Worm (Caenorhabditis elegans): Measurements from ENCODE around the gene mrps-25.

Gene mrps-25

DNA sequence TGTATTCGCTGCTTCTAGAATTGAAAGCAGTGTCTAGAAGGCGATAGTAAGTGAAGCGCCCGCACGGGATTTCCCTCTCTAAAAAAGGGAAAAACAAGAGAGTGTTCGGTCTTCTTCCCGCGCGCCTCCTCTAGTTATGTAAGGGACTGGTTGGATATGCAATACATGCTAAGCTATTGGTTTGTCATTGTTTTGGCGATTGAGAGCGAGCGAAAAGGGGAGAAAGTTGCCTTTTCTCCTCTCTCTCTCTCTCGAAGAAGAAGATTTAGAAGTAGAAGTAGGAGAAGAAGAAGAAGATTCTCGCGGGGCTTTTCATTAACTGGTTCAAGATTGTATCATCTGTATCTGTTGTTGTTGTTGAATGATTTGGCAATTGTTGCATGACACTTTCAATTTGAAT lies 17.4 kb downstream of the mrps-25 start:
- TF ChIP-seq nhr-11 (tag; optimal IDR thresholded peaks at IDR 0.05) (no peak), nhr-25 (tag; optimal IDR thresholded peaks at IDR 0.05) (no peak)

DNA sequence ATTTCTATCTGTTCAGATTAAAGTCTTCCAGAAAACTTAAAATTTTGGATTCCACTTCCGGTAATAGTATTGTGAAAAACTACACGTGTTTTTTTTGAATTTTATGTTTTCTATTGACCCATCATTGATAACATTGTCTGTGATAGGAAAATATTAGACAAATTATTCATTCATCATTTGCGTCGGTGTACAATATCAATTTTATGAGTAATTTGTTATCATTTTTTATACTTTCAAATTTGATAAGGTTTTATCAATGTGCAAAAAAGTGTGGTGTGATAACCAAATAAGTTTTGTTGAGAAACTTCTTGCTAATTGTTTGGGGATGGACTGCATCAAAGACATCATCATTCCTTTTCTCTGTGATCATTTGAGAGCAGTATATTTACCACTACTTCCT lies 18.8 kb downstream of the mrps-25 start:
- TF ChIP-seq mab-5 (tag; optimal IDR thresholded peaks at IDR 0.05) (no peak), fos-1 (tag; optimal IDR thresholded peaks at IDR 0.05) (peak; percentile 98), lin-39 (tag; optimal IDR thresholded peaks at IDR 0.05) (no peak)

DNA sequence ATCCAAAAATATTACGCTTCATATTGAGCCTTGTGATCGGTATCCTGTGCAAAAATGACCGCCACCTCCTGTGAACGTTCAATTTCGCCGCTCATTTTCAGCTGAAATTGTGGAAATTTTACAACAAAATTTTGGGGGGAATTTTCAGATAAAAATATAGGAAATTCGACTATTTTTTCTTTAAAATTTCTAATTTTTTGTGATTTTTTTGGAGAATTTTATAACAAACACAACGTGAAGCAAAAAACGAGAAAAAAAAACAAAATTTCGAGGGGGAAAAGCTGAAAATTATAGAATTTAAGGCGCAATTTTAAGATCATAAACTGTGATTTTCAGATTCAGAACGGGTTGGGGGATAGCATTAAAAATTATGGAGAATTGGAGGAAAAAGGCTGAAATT lies 30.2 kb downstream of the mrps-25 start, which contains the start of gene csn-4:
Gene csn-4, minus strand, starts transcription at position 101 of the 400 bp plus-strand sequence.
- TF ChIP-seq ceh-82 (tag; optimal IDR thresholded peaks at IDR 0.05) (no peak), ztf-11 (tag; optimal IDR thresholded peaks at IDR 0.05) (no peak), nhr-23 (tag; optimal IDR thresholded peaks at IDR 0.05) (no peak), ceh-16 (tag; optimal IDR thresholded peaks at IDR 0.05) (no peak), unc-55 (GFP tag; optimal IDR thresholded peaks at IDR 0.05) (no peak), ztf-4 (tag; optimal IDR thresholded peaks at IDR 0.05) (no peak), ztf-1 (GFP tag; conservative IDR thresholded peaks at IDR 0.05) (no peak), R02D3.7 (tag; optimal IDR thresholded peaks at IDR 0.05) (no peak), sma-3 (GFP tag; optimal IDR thresholded peaks at IDR 0.05) (no peak), nhr-21 (tag; optimal IDR thresholded peaks at IDR 0.05) (no peak), skn-1 (tag; optimal IDR thresholded peaks at IDR 0.05) (no peak), nhr-237 (tag; optimal IDR thresholded peaks at IDR 0.05) (no peak), nhr-77 (tag; optimal IDR thresholded peaks at IDR 0.05) (no peak), lin-39 (tag; optimal IDR thresholded peaks at IDR 0.05) (no peak), zag-1 (tag; optimal IDR thresholded peaks at IDR 0.05) (no peak), unc-39 (tag; optimal IDR thresholded peaks at IDR 0.05) (no peak)

DNA sequence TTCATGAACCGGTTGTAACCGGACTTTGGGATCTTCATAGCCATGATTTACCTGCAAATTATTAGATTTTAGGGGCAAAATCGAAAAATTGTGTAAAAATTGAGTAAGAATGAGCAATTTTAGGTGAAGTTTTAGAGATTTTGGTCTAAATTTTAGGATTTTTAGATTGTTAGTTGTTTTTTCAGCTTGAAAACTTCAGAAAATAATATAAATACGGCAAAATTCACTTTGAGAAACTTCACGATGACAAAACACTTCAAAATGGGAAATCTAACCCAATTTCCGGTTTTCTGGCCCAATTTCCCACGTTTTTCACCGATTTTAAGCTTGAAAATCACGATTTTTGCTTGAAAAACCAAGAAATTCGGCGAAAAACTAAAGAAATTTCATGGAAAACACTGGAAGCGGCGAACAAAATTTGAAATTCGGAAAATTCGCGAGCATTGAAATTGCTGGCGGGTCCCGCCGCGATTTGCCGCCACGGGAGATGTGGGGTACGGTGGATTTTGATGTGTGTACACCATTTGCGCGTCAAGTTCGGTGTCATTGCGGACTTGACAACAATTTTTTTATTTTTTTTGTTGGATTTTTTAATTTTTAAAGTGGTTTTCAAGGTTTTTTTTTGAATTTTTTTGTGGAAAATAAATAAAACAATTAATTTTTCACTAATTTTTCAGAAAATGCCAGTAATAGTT lies 37.3 kb downstream of the mrps-25 start, which contains the start of the genes cct-8 and Y55F3AR.2:
Gene cct-8, minus strand, starts transcription at position 51 of the 695 bp plus-strand sequence.
Gene Y55F3AR.2, plus strand, starts transcription at position 672 of the 695 bp plus-strand sequence.
- peak; percentile 81 for TF ChIP-seq ZK546.5 (tag; optimal IDR thresholded peaks at IDR 0.05)
- TF ChIP-seq ztf-1 (GFP tag; conservative IDR thresholded peaks at IDR 0.05): 0 out of 2 replicates have a peak, but pooled peaks have one; percentile 96
- peak; percentile 97 for TF ChIP-seq gmeb-1 (tag; optimal IDR thresholded peaks at IDR 0.05)
- TF ChIP-seq lin-13 (GFP tag; optimal IDR thresholded peaks at IDR 0.05): peak; percentile 97
- TF ChIP-seq unc-39 (tag; optimal IDR thresholded peaks at IDR 0.05): no peak
- TF ChIP-seq nhr-12 (tag; optimal IDR thresholded peaks at IDR 0.05): peak; percentile 49
- TF ChIP-seq blmp-1 (tag; optimal IDR thresholded peaks at IDR 0.05; ENCODE audit: insufficient read depth): peak; percentile 45
- TF ChIP-seq mab-5 (tag; optimal IDR thresholded peaks at IDR 0.05): peak; percentile 97
- peak; percentile 80 for TF ChIP-seq ztf-11 (tag; optimal IDR thresholded peaks at IDR 0.05)
- TF ChIP-seq ztf-4 (tag; optimal IDR thresholded peaks at IDR 0.05): peak; percentile 96
- TF ChIP-seq mdl-1 (tag; optimal IDR thresholded peaks at IDR 0.05): peak; percentile 3 to 78
- TF ChIP-seq unc-55 (GFP tag; optimal IDR thresholded peaks at IDR 0.05): peak; percentile 99
- peak; percentile 77 for TF ChIP-seq skn-1 (tag; optimal IDR thresholded peaks at IDR 0.05)
- TF ChIP-seq sma-9 (GFP tag; optimal IDR thresholded peaks at IDR 0.05): peak; percentile 96
- no peak for TF ChIP-seq sma-9 (tag; optimal IDR thresholded peaks at IDR 0.05)
- TF ChIP-seq nhr-77 (tag; optimal IDR thresholded peaks at IDR 0.05): peak; percentile 65
- TF ChIP-seq lsy-2 (tag; optimal IDR thresholded peaks at IDR 0.05): peak; percentile 100
- peak; percentile 98 for TF ChIP-seq crh-2 (tag; optimal IDR thresholded peaks at IDR 0.05)
- TF ChIP-seq lin-11 (tag; optimal IDR thresholded peaks at IDR 0.05): peak; percentile 99
- peak; percentile 97 for TF ChIP-seq nhr-21 (tag; optimal IDR thresholded peaks at IDR 0.05)
- TF ChIP-seq nhr-10 (tag; optimal IDR thresholded peaks at IDR 0.05): peak; percentile 92
- TF ChIP-seq nhr-237 (tag; optimal IDR thresholded peaks at IDR 0.05): peak; percentile 82
- TF ChIP-seq nhr-11 (tag; optimal IDR thresholded peaks at IDR 0.05): no peak
- TF ChIP-seq ceh-16 (tag; optimal IDR thresholded peaks at IDR 0.05): peak; percentile 79
- peak; percentile 95 for TF ChIP-seq nhr-6 (tag; optimal IDR thresholded peaks at IDR 0.05)
- peak; percentile 96 for TF ChIP-seq Y55F3AM.14 (GFP tag; optimal IDR thresholded peaks at IDR 0.05)
- TF ChIP-seq elt-1 (tag; optimal IDR thresholded peaks at IDR 0.05): no peak
- TF ChIP-seq fos-1 (tag; optimal IDR thresholded peaks at IDR 0.05): peak; percentile 85
- peak; percentile 93 for TF ChIP-seq C34F6.9 (tag; optimal IDR thresholded peaks at IDR 0.05)
- peak; percentile 74 for TF ChIP-seq dmd-4 (tag; optimal IDR thresholded peaks at IDR 0.05)
- peak; percentile 92 for TF ChIP-seq egl-27 (tag; optimal IDR thresholded peaks at IDR 0.05)
- TF ChIP-seq peb-1 (tag; optimal IDR thresholded peaks at IDR 0.05): no peak
- TF ChIP-seq F13H6.1 (tag; optimal IDR thresholded peaks at IDR 0.05): peak; percentile 97
- peak; percentile 51 for TF ChIP-seq aly-2 (tag; optimal IDR thresholded peaks at IDR 0.05)
- no peak for TF ChIP-seq alr-1 (tag; optimal IDR thresholded peaks at IDR 0.05)
- peak; percentile 69 for TF ChIP-seq unc-62 (GFP tag; optimal IDR thresholded peaks at IDR 0.05)
- TF ChIP-seq nhr-25 (tag; optimal IDR thresholded peaks at IDR 0.05): peak; percentile 98
- peak; percentile 87 for TF ChIP-seq nhr-129 (tag; optimal IDR thresholded peaks at IDR 0.05)
- TF ChIP-seq sma-3 (GFP tag; optimal IDR thresholded peaks at IDR 0.05): peak; percentile 98
- peak; percentile 87 for TF ChIP-seq ceh-82 (tag; optimal IDR thresholded peaks at IDR 0.05)
- TF ChIP-seq elt-3 (tag; optimal IDR thresholded peaks at IDR 0.05): no peak
- TF ChIP-seq R02D3.7 (tag; optimal IDR thresholded peaks at IDR 0.05): peak; percentile 89

Measured in whole organism, L2 larva.